Worm (Caenorhabditis elegans) whole organism, late embryonic: Measurements from ENCODE around the gene nhr-127.

ENCODE experiments used
- K09A11.1 ChIP-seq: sonication (generic microtip); optimal IDR thresholded peaks from 2 replicates; lab custom pipeline; 2017; ENCODE audit warnings: antibody characterized with exemption, mild to moderate bottlenecking, missing genetic modification characterization, missing compliant biosample characterization; ENCODE audit not compliant: insufficient read depth
- ama-1 ChIP-seq: fragments of 150-350 bp; optimal IDR thresholded peaks from 2 replicates; lab custom pipeline; 2014
- ceh-48 ChIP-seq: sonication (generic microtip); optimal IDR thresholded peaks from 2 replicates; lab custom pipeline; 2016; ENCODE audit warnings: missing genetic modification characterization, inconsistent platforms, missing compliant biosample characterization
- ceh-6 ChIP-seq: fragments of 200-800 bp; sonication (Bioruptor generic); optimal IDR thresholded peaks from 2 replicates; lab custom pipeline; 2018; ENCODE audit warnings: mild to moderate bottlenecking, missing genetic modification characterization, missing compliant biosample characterization
- ceh-9 ChIP-seq: sonication (generic microtip); optimal IDR thresholded peaks from 2 replicates; lab custom pipeline; 2016; ENCODE audit warnings: mild to moderate bottlenecking, missing genetic modification characterization, inconsistent platforms, missing compliant biosample characterization
- elt-4 ChIP-seq: sonication (generic microtip); optimal IDR thresholded peaks from 2 replicates; lab custom pipeline; 2016; ENCODE audit warnings: missing genetic modification characterization, missing compliant biosample characterization
- fkh-10 ChIP-seq: fragments of 150-350 bp; optimal IDR thresholded peaks from 2 replicates; lab custom pipeline; 2014; ENCODE audit warnings: missing biosample characterization, missing genetic modification reagents, missing genetic modification characterization
- gmeb-2 ChIP-seq: sonication (generic microtip); optimal IDR thresholded peaks from 2 replicates; lab custom pipeline; 2016; ENCODE audit warnings: missing genetic modification characterization, inconsistent platforms, missing compliant biosample characterization
- hlh-6 ChIP-seq: sonication (generic microtip); optimal IDR thresholded peaks from 2 replicates; lab custom pipeline; 2016; ENCODE audit warnings: missing genotype, missing genetic modification characterization, missing compliant biosample characterization
- madf-2 ChIP-seq: sonication (generic microtip); optimal IDR thresholded peaks from 2 replicates; lab custom pipeline; 2017; ENCODE audit warnings: missing genetic modification characterization, missing compliant biosample characterization
- nhr-232 ChIP-seq: sonication (generic microtip); optimal IDR thresholded peaks from 2 replicates; lab custom pipeline; 2016; ENCODE audit warnings: missing genetic modification characterization, missing compliant biosample characterization
- rnt-1 ChIP-seq: sonication (generic microtip); optimal IDR thresholded peaks from 2 replicates; lab custom pipeline; 2016; ENCODE audit warnings: missing genetic modification characterization, missing compliant biosample characterization
- unc-55 ChIP-seq: sonication (generic microtip); optimal IDR thresholded peaks from 2 replicates; lab custom pipeline; 2017; ENCODE audit warnings: missing biosample characterization, missing genetic modification reagents, missing genetic modification characterization

DNA sequence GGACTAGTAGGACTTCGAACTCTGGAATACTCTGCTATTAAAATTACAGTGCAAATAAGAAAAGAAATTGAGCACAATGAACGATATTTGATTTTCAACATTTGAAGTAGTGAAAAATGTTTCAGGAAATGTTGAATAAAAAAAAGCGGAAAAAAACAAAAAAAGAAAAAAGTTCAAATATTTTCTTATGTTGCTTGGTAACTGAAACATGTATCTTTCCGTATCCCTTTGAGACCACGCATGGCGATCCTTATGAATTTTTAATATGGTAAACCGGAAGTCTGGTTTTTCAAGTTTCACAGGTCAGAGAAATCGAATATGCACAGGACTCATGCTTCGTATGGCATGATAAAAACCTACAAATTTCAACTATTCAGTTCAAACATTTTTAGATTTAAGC is 27.8 kb downstream of the nhr-127 start, which contains the start of gene F28G4.3:
- TF ChIP-seq hlh-6 (tag; lab: Kevin White, UChicago) = no peak
- no peak for TF ChIP-seq unc-55 (GFP tag; lab: Kevin White, UChicago)
- no peak for TF ChIP-seq fkh-10 (GFP tag; lab: Kevin White, UChicago)
- TF ChIP-seq ceh-6 (GFP tag; lab: Kevin White, UChicago) = no peak
- no peak for TF ChIP-seq elt-4 (tag; lab: Kevin White, UChicago)
- no peak for TF ChIP-seq ama-1
- no peak for TF ChIP-seq madf-2 (tag; lab: Kevin White, UChicago)
- no peak for TF ChIP-seq nhr-232
- no peak for TF ChIP-seq ceh-9 (tag; lab: Kevin White, UChicago)
- TF ChIP-seq rnt-1 = no peak
- TF ChIP-seq ceh-48 = no peak
- no peak for TF ChIP-seq K09A11.1 (tag; lab: Kevin White, UChicago)
- TF ChIP-seq gmeb-2 (tag; lab: Kevin White, UChicago) = no peak
